Worm (Caenorhabditis elegans) whole organism, L4/young adult: Measurements from ENCODE around the gene T05A8.3.
"Not testable (repeated sequence)": the region's sequence is repeated elsewhere in the genome, so short reads cannot be mapped to it uniquely, and the experiment has no call there.

Source experiments
- W03F9.2 ChIP-seq: fragments of 150-350 bp; optimal IDR thresholded peaks from 2 replicates; lab custom pipeline; 2014; ENCODE audit warnings: missing biosample characterization, missing genetic modification characterization
- dao-5 ChIP-seq: sonication (generic microtip); optimal IDR thresholded peaks from 2 replicates; lab custom pipeline; 2016; ENCODE audit warnings: missing genotype, missing genetic modification characterization, moderate library complexity, missing compliant biosample characterization
- him-1 ChIP-seq: sonication (generic microtip); optimal IDR thresholded peaks from 2 replicates; lab custom pipeline; 2016; ENCODE audit warnings: missing genotype, missing genetic modification reagents, missing genetic modification characterization, missing compliant biosample characterization

Gene T05A8.3

DNA sequence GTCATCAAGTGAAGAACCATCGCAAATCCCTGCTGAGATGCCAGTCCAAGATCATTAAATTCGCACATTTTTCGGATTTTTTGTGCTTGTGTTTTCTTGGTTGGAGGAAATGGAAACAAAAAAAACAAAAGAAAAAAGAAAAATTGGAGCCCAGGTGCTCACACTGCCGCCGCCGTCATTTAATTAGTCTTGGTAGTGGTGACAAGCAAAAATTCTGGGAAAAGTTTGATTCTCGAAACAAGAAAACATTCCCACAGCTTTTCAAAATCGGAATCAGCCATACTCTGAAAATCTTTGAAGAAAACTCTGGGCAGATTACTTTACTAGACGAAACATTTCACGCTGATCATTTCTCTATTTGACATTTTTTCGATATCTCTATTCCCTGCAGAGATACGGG is 12.0 kb downstream of the T05A8.3 start, which contains the start of gene srh-128:
Gene srh-128 (minus strand): TSS at position 101 of the 400 bp plus-strand sequence.
- TF ChIP-seq him-1 (no peak), dao-5 (tag; lab: Kevin White, UChicago) (no peak), W03F9.2 (tag; lab: Kevin White, UChicago) (no peak)

ce11 chrII:2702757-2703156 is 14.5 kb downstream of the T05A8.3 start, which contains the start of gene sri-60:
TSS of gene sri-60 (minus strand) at chrII:2702857.
- TF ChIP-seq W03F9.2 (tag; lab: Kevin White, UChicago), result no peak
- no peak for TF ChIP-seq him-1
- no peak for TF ChIP-seq dao-5 (tag; lab: Kevin White, UChicago)

ce11 chrII:2700229-2700628 is 17.0 kb downstream of the T05A8.3 start, which contains the start of gene sri-61:
TSS of gene sri-61 (minus strand) at chrII:2700329.
- TF ChIP-seq W03F9.2 (tag; lab: Kevin White, UChicago), result no peak
- TF ChIP-seq dao-5 (tag; lab: Kevin White, UChicago), result no peak
- no peak for TF ChIP-seq him-1

ce11 chrII:2698378-2698777 is 18.9 kb downstream of the T05A8.3 start, which contains the start of gene sri-62:
TSS of gene sri-62 (minus strand) at chrII:2698478.
- TF ChIP-seq him-1 (no peak), dao-5 (tag; lab: Kevin White, UChicago) (no peak), W03F9.2 (tag; lab: Kevin White, UChicago) (no peak)

ce11 chrII:2695079-2695478 is 22.2 kb downstream of the T05A8.3 start:
- TF ChIP-seq W03F9.2 (tag; lab: Kevin White, UChicago) (no peak), him-1 (no peak), dao-5 (tag; lab: Kevin White, UChicago) (no peak)

DNA sequence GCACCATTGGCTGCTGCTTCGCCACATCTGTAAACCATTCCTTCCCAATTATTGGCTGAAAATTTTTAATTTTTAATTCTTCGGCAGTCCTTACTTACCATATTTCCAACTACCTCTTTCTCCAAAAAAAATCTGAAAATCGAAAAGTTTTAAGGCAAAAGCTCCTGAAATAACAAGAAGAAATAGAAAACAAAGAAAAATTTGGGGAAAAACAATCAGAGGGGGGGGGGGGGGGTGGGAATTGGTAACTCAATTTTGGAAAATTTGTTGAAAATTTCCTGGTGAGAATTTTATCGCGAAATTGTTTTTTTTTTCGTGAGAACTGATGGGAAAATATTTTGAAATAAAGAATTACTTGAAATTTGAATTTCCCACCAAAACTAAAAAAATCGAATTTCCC is 24.8 kb downstream of the T05A8.3 start, which contains the start of gene set-11:
Gene set-11 (minus strand): TSS at position 101 of the 400 bp plus-strand sequence.
- TF ChIP-seq him-1 (no peak), dao-5 (tag; lab: Kevin White, UChicago) (no peak), W03F9.2 (tag; lab: Kevin White, UChicago) (no peak)

- TF ChIP-seq dao-5 (tag; lab: Kevin White, UChicago) (no peak), him-1 (no peak), W03F9.2 (tag; lab: Kevin White, UChicago) (no peak)
Observed at ce11 chrII:2690080-2690479, 27.2 kb downstream of the T05A8.3 start, which contains the start of gene nspf-3. TSS of gene nspf-3 (minus strand) at chrII:2690180.

DNA sequence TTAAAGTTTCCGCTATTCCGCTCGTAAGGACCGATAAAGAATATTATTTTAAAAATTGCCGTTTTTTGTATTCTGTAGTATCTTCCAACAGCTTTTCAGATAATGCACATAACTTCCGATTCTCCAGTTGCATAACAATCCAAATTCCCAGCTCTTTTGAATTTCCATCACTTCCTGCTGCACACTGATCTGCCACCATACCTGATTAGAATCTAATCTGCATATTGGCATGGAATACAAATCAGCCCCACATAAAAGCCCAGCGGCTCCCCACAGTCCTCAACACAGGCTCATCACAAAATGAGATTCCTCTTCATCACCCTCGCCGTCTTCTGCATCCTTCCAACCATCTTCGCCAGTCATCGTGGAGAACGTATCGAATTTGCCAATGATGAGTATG is 28.6 kb downstream of the T05A8.3 start, which contains the start of gene nspf-2:
Gene nspf-2 (plus strand): TSS at position 301 of the 400 bp plus-strand sequence.
- TF ChIP-seq him-1; dao-5 (tag; lab: Kevin White, UChicago); W03F9.2 (tag; lab: Kevin White, UChicago): not testable (repeated sequence)

DNA sequence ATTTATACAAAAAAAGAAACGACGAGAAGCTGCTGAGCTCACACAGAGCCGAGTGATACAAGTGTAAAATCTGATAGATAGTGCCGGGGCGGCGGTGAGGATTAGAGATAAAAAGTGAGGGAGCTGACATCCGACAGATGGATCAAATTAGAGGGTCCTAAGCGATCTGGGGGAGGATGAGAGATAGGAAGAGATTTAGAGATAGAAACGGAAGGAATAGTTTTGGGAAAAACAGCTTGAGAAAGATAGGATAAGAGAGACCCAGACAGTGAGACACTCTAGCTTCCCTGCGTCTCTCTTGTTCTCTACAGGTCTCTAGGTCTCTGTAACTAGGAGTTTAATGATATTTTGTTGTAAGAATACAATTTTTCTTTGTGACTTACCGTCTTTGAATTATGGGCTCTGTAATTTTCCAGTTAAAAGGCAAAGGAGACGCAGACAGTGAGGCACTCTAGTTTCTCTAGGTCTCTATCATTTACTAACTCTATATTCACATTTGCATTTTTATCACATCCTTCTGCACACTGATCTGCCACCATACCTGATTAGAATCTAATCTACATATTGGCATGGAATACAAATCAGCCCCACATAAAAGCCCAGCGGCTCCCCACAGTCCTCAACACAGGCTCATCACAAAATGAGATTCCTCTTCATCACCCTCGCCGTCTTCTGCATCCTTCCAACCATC is 30.1 kb downstream of the T05A8.3 start, which contains the start of the genes sup-9 and nspf-1:
Gene sup-9 (minus strand): TSS at position 43 of the 691 bp plus-strand sequence.
Gene nspf-1 (plus strand): TSS at position 641 of the 691 bp plus-strand sequence.
- no peak for TF ChIP-seq dao-5 (tag; lab: Kevin White, UChicago)
- TF ChIP-seq W03F9.2 (tag; lab: Kevin White, UChicago), result no peak
- TF ChIP-seq him-1, result no peak

ce11 chrII:2684783-2685182 is 32.5 kb downstream of the T05A8.3 start:
- TF ChIP-seq dao-5 (tag; lab: Kevin White, UChicago), result no peak
- no peak for TF ChIP-seq W03F9.2 (tag; lab: Kevin White, UChicago)
- TF ChIP-seq him-1, result no peak

- TF ChIP-seq him-1, result no peak
Observed at ce11 chrII:2684208-2684607, 33.0 kb downstream of the T05A8.3 start, which contains the start of gene ceh-87. TSS of gene ceh-87 (minus strand) at chrII:2684308.

- TF ChIP-seq dao-5 (tag; lab: Kevin White, UChicago) (no peak), W03F9.2 (tag; lab: Kevin White, UChicago) (no peak), him-1 (no peak)
Observed at ce11 chrII:2681118-2681517, 36.1 kb downstream of the T05A8.3 start, which contains the start of gene F34D6.1. TSS of gene F34D6.1 (minus strand) at chrII:2681218.

DNA sequence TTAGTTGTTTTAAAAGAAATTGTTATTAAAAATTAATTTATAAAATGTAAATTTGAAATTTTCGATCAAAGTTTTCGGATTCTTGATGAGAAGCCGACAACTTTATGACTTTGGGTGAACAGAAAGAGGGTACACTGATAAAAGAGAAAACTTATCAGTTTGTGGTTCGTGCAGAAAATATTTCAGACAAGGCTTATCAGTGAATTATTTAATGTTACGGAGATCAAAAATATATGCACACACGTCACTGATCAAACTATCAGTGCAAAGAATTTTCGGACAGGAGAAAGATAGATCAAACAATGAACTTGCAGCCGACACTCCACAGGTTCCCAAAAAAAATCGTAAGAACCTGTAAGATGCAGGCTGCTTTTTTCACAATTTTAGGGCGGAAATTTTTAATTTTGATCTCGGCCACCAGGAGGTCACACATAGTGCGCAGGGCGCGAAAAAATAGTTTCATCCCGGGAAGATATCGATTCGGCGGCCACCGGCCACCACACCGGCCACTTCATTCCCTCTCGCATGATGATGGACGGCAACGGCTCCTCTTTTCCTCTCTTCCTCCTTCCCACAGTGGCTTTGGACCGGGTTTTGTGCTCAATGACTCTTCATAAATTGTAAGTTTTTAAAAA is 39.6 kb downstream of the T05A8.3 start, which contains the start of gene F22E5.17:
Gene F22E5.17 (plus strand): TSS at position 508 of the 635 bp plus-strand sequence.
- TF ChIP-seq W03F9.2 (tag; lab: Kevin White, UChicago) (no peak), dao-5 (tag; lab: Kevin White, UChicago) (no peak), him-1 (no peak)

DNA sequence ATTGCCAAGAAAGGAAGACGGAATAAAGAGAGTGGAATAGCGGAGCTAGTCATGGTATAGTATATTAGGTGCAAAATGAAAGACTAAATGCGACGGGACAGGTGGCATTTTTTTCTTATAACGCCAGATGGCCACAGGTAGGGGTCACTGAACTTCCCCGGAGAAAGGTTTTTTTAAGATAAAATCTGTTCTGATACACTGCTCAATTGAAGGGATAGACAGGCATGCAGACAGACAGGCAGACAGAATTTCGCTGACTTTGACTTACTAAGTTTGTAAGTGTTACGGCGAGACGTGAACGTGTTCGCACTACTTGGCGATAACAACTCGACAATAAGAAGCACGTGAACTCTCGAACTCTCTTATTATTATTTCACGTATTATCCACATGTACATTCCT is 43.7 kb downstream of the T05A8.3 start, which contains the start of the genes F22E5.20 and F22E5.1:
Gene F22E5.20 (minus strand): TSS at position 101 of the 400 bp plus-strand sequence.
Gene F22E5.1 (plus strand): TSS at position 242 of the 400 bp plus-strand sequence.
- TF ChIP-seq dao-5 (tag; lab: Kevin White, UChicago); him-1; W03F9.2 (tag; lab: Kevin White, UChicago): not testable (repeated sequence)
